Worm (Caenorhabditis elegans) whole organism, L3 larva: ENCODE results near the gene hpo-19.

Experiments
- aly-2 ChIP-seq: fragments of 150-350 bp; optimal IDR thresholded peaks from 2 replicates; lab custom pipeline; 2014; ENCODE audit warnings: missing biosample characterization, missing genetic modification characterization
- ama-1 ChIP-seq: fragments of 150-350 bp; optimal IDR thresholded peaks from 2 replicates; lab custom pipeline; 2018
- ceh-16 ChIP-seq: sonication (generic microtip); optimal IDR thresholded peaks from 2 replicates; lab custom pipeline; 2017; ENCODE audit warnings: missing biosample characterization, missing genetic modification characterization
- ceh-28 ChIP-seq: fragments of 150-350 bp; optimal IDR thresholded peaks from 2 replicates; lab custom pipeline; 2014; ENCODE audit warnings: missing biosample characterization, missing genetic modification reagents, missing genetic modification characterization
- ceh-82 ChIP-seq: fragments of 150-350 bp; optimal IDR thresholded peaks from 2 replicates; lab custom pipeline; 2014; ENCODE audit warnings: missing biosample characterization, missing genetic modification characterization
- daf-12 ChIP-seq: fragments of 150-350 bp; optimal IDR thresholded peaks from 2 replicates; lab custom pipeline; 2014; ENCODE audit warnings: missing biosample characterization, missing genetic modification reagents, missing genetic modification characterization
- egl-27 ChIP-seq: sonication (generic microtip); optimal IDR thresholded peaks from 4 replicates; lab custom pipeline; 2017; ENCODE audit warnings: missing biosample characterization, missing genetic modification reagents, missing genetic modification characterization
- egl-5 ChIP-seq: fragments of 150-350 bp; optimal IDR thresholded peaks from 2 replicates; lab custom pipeline; 2017; ENCODE audit warnings: missing biosample characterization, missing genetic modification reagents, missing genetic modification characterization, inconsistent platforms
- elt-1 ChIP-seq: fragments of 150-350 bp; optimal IDR thresholded peaks from 2 replicates; lab custom pipeline; 2014; ENCODE audit warnings: missing biosample characterization, missing genetic modification characterization
- elt-2 ChIP-seq: sonication (generic microtip); optimal IDR thresholded peaks from 2 replicates; lab custom pipeline; 2016; ENCODE audit warnings: missing genetic modification reagents, mild to moderate bottlenecking, missing genetic modification characterization, missing compliant biosample characterization
- elt-3 ChIP-seq, 3 experiments: fragments of 150-350 bp in 1 of 3; sonication (generic microtip) in 2 of 3; optimal IDR thresholded peaks; 2 replicates in 2 of 3; 4 replicates in 1 of 3; lab custom pipeline; 2014 to 2017; ENCODE audit warnings: missing biosample characterization in 3 of 3, missing genetic modification characterization in 3 of 3
- eor-1 ChIP-seq, 2 experiments: fragments of 150-350 bp; optimal IDR thresholded peaks; 2 replicates each; lab custom pipeline; 2014 to 2018; ENCODE audit warnings: missing biosample characterization in 2 of 2, missing genetic modification characterization in 2 of 2
- fkh-10 ChIP-seq: sonication (generic microtip); optimal IDR thresholded peaks from 2 replicates; lab custom pipeline; 2017; ENCODE audit warnings: missing biosample characterization, missing genetic modification reagents, missing genetic modification characterization
- hmg-11 ChIP-seq: sonication (generic microtip); optimal IDR thresholded peaks from 2 replicates; lab custom pipeline; 2016; ENCODE audit warnings: missing genetic modification characterization, missing compliant biosample characterization
- jun-1 ChIP-seq: fragments of 150-350 bp; optimal IDR thresholded peaks from 2 replicates; lab custom pipeline; 2014; ENCODE audit warnings: missing biosample characterization, missing genetic modification reagents, missing genetic modification characterization
- lin-15B ChIP-seq: fragments of 150-350 bp; optimal IDR thresholded peaks from 2 replicates; lab custom pipeline; 2014; ENCODE audit warnings: missing biosample characterization, missing genetic modification characterization
- lin-39 ChIP-seq: fragments of 150-350 bp; optimal IDR thresholded peaks from 2 replicates; lab custom pipeline; 2018; ENCODE audit warnings: missing biosample characterization, missing genetic modification reagents, missing genetic modification characterization
- mdl-1 ChIP-seq: fragments of 150-350 bp; optimal IDR thresholded peaks from 2 replicates; lab custom pipeline; 2014; ENCODE audit warnings: missing biosample characterization, missing genetic modification characterization
- mml-1 ChIP-seq: fragments of 150-350 bp; sonication (generic microtip); optimal IDR thresholded peaks from 3 replicates; lab custom pipeline; 2014; ENCODE audit warnings: missing biosample characterization, missing genetic modification characterization
- nfya-1 ChIP-seq: sonication (generic microtip); optimal IDR thresholded peaks from 2 replicates; lab custom pipeline; 2017; ENCODE audit warnings: missing genetic modification characterization, mild to moderate bottlenecking, missing compliant biosample characterization, antibody characterized with exemption, moderate library complexity; ENCODE audit not compliant: insufficient read depth
- nhr-12 ChIP-seq: fragments of 150-350 bp; optimal IDR thresholded peaks from 2 replicates; lab custom pipeline; 2014; ENCODE audit warnings: missing biosample characterization, missing genetic modification characterization
- nhr-23 ChIP-seq: fragments of 150-350 bp; optimal IDR thresholded peaks from 2 replicates; lab custom pipeline; 2014; ENCODE audit warnings: missing biosample characterization, missing genetic modification reagents, missing genetic modification characterization
- nhr-237 ChIP-seq: fragments of 150-350 bp; optimal IDR thresholded peaks from 2 replicates; lab custom pipeline; 2014; ENCODE audit warnings: missing biosample characterization, missing genetic modification characterization
- nhr-43 ChIP-seq: sonication (generic microtip); optimal IDR thresholded peaks from 2 replicates; lab custom pipeline; 2016; ENCODE audit warnings: mild to moderate bottlenecking, missing genetic modification characterization, missing compliant biosample characterization; ENCODE audit not compliant: poor library complexity, severe bottlenecking
- nhr-67 ChIP-seq: fragments of 150-350 bp; optimal IDR thresholded peaks from 2 replicates; lab custom pipeline; 2014; ENCODE audit warnings: missing biosample characterization, missing genetic modification characterization
- nhr-76 ChIP-seq: fragments of 150-350 bp; sonication (generic microtip); optimal IDR thresholded peaks from 5 replicates; lab custom pipeline; 2014; ENCODE audit warnings: missing biosample characterization, missing genetic modification characterization
- pha-4 ChIP-seq: fragments of 150-350 bp; optimal IDR thresholded peaks from 2 replicates; lab custom pipeline; 2014; ENCODE audit warnings: missing biosample characterization, missing genetic modification reagents, missing genetic modification characterization
- pqm-1 ChIP-seq: fragments of 150-350 bp; optimal IDR thresholded peaks from 2 replicates; lab custom pipeline; 2017; ENCODE audit warnings: missing biosample characterization, missing genetic modification characterization, inconsistent platforms
- skn-1 ChIP-seq: fragments of 150-350 bp; optimal IDR thresholded peaks from 2 replicates; lab custom pipeline; 2014; ENCODE audit warnings: missing biosample characterization, missing genetic modification characterization
- tbx-2 ChIP-seq: sonication (generic microtip); optimal IDR thresholded peaks from 2 replicates; lab custom pipeline; 2016; ENCODE audit warnings: mild to moderate bottlenecking, missing genetic modification characterization, missing compliant biosample characterization
- unc-62 ChIP-seq: fragments of 150-350 bp; sonication (generic microtip); optimal IDR thresholded peaks from 4 replicates; lab custom pipeline; 2014; ENCODE audit warnings: missing biosample characterization, missing genetic modification reagents, missing genetic modification characterization
- zag-1 ChIP-seq: fragments of 150-350 bp; optimal IDR thresholded peaks from 2 replicates; lab custom pipeline; 2014; ENCODE audit warnings: missing biosample characterization, missing genetic modification characterization
- ztf-11 ChIP-seq: fragments of 150-350 bp; optimal IDR thresholded peaks from 2 replicates; lab custom pipeline; 2014; ENCODE audit warnings: missing biosample characterization, missing genetic modification characterization

hpo-19 gene

ce11 chrV:6464238-6464637 is 27.8 kb downstream of the hpo-19 start:
- no peak for TF ChIP-seq unc-62
- TF ChIP-seq nhr-76 (tag; lab: Kevin White, UChicago), result no peak
- no peak for TF ChIP-seq ama-1
- no peak for TF ChIP-seq skn-1 (tag; lab: Kevin White, UChicago)
- TF ChIP-seq daf-12 (tag; lab: Kevin White, UChicago), result no peak
- TF ChIP-seq ceh-28 (tag; lab: Kevin White, UChicago), result no peak
- TF ChIP-seq lin-39, result no peak
- no peak for TF ChIP-seq lin-15B (tag; lab: Kevin White, UChicago)
- no peak for TF ChIP-seq hmg-11 (tag; lab: Kevin White, UChicago)
- no peak for TF ChIP-seq nhr-67 (tag; lab: Kevin White, UChicago)
- TF ChIP-seq nfya-1 (tag; lab: Kevin White, UChicago), result no peak
- TF ChIP-seq ceh-82 (tag; lab: Kevin White, UChicago), result no peak
- TF ChIP-seq elt-3 (tag; optimal IDR thresholded peaks at IDR 0.05; lab: Kevin White, UChicago), result no peak
- TF ChIP-seq, all 47 proteins: peak for 0

- TF ChIP-seq tbx-2 (tag; lab: Kevin White, UChicago), result no peak
- TF ChIP-seq nhr-237 (tag; lab: Kevin White, UChicago), result no peak
- no peak for TF ChIP-seq fkh-10 (GFP tag; lab: Kevin White, UChicago)
- TF ChIP-seq egl-5 (tag; lab: Kevin White, UChicago), result no peak
- TF ChIP-seq ztf-11 (tag; lab: Kevin White, UChicago), result no peak
- no peak for TF ChIP-seq pqm-1 (tag; lab: Kevin White, UChicago)
Measured at ce11 chrV:6464765-6465164, 28.3 kb downstream of the hpo-19 start, which contains the start of gene unc-83. TSS of gene unc-83 (plus strand) at chrV:6465065.

- TF ChIP-seq eor-1 (tag; optimal IDR thresholded peaks at IDR 0.05; lab: Kevin White, UChicago), result no peak
- TF ChIP-seq egl-5 (tag; lab: Kevin White, UChicago), result peak; percentile 14
Measured at ce11 chrV:6467676-6468075, 31.2 kb downstream of the hpo-19 start.

- TF ChIP-seq egl-27 (tag; lab: Kevin White, UChicago) (no peak), nhr-43 (tag; lab: Kevin White, UChicago) (no peak), eor-1 (tag; optimal IDR thresholded peaks at IDR 0.05; lab: Kevin White, UChicago) (no peak), elt-1 (peak; percentile 56)
Measured at ce11 chrV:6471208-6471607, 34.8 kb downstream of the hpo-19 start.

ce11 chrV:6476026-6476425 is 39.6 kb downstream of the hpo-19 start:
- TF ChIP-seq skn-1 (tag; lab: Kevin White, UChicago), result peak; percentile 39
- no peak for TF ChIP-seq elt-1
- peak; percentile 52 for TF ChIP-seq pha-4 (tag; lab: Kevin White, UChicago)
- no peak for TF ChIP-seq lin-15B (tag; lab: Kevin White, UChicago)
- no peak for TF ChIP-seq unc-62
- TF ChIP-seq elt-2 (tag; lab: Kevin White, UChicago), result peak; percentile 87
- TF ChIP-seq elt-3 (tag; optimal IDR thresholded peaks at IDR 0.05; lab: Kevin White, UChicago), result no peak
- TF ChIP-seq pqm-1 (tag; lab: Kevin White, UChicago), result peak; percentile 76

ce11 chrV:6485109-6485508 is 48.7 kb downstream of the hpo-19 start:
- TF ChIP-seq nhr-76 (tag; lab: Kevin White, UChicago), result no peak
- TF ChIP-seq ceh-16 (tag; lab: Kevin White, UChicago), result no peak
- no peak for TF ChIP-seq mdl-1
- no peak for TF ChIP-seq nhr-67 (tag; lab: Kevin White, UChicago)
- no peak for TF ChIP-seq mml-1 (tag; lab: Kevin White, UChicago)
- TF ChIP-seq nhr-237 (tag; lab: Kevin White, UChicago), result no peak
- no peak for TF ChIP-seq ceh-82 (tag; lab: Kevin White, UChicago)
- no peak for TF ChIP-seq elt-1
- no peak for TF ChIP-seq zag-1 (tag; lab: Kevin White, UChicago)
- TF ChIP-seq nhr-23 (tag; lab: Kevin White, UChicago), result no peak
- no peak for TF ChIP-seq pqm-1 (tag; lab: Kevin White, UChicago)
- TF ChIP-seq elt-2 (tag; lab: Kevin White, UChicago), result no peak
- TF ChIP-seq aly-2 (tag; lab: Kevin White, UChicago), result no peak
- TF ChIP-seq jun-1, result no peak
- TF ChIP-seq unc-62, result no peak
- TF ChIP-seq nhr-12 (tag; lab: Kevin White, UChicago), result no peak
- TF ChIP-seq ama-1, result no peak
